Worm (Caenorhabditis elegans): ENCODE results near the gene grp-1.

DNA sequence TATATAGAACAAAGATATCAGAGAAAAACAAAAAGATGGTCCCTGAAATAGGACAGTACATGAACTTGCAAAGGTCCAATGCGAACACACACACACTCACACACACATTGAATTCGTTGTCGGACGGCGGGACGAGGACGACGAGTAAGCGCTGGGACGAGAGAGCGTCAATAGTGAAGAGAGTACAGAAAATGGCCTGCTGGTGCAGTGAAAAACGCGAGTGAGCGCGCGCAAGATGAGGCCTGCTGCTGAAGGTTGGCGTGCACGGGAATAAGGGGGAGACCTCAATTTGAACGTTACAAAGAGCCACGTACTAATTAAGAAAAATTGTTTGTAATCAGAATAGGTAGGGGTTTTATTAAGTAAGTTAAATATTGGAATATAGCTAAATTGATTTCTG is 41.5 kb downstream of the grp-1 start:
- TF ChIP-seq ref-1 (GFP tag; conservative IDR thresholded peaks at IDR 0.05) (no peak), tab-1 (GFP tag; IDR thresholded peaks at IDR 0.05) (no peak), flt-1 (GFP tag; IDR thresholded peaks at IDR 0.05) (no peak), cog-1 (tag; optimal IDR thresholded peaks at IDR 0.05) (no peak), med-1 (GFP tag; optimal IDR thresholded peaks at IDR 0.05; ENCODE audit: insufficient read depth) (no peak), T22C8.4 (GFP tag; IDR thresholded peaks at IDR 0.05) (no peak), klf-2 (GFP tag; conservative IDR thresholded peaks at IDR 0.05) (0 out of 2 replicates have a peak, but pooled peaks have one; percentile 11), ztf-29 (GFP tag; IDR thresholded peaks at IDR 0.05) (no peak), ztf-23 (GFP tag; IDR thresholded peaks at IDR 0.05) (no peak)

Measured in whole organism, midembryonic.